Worm (Caenorhabditis elegans): ENCODE results near the gene nas-13.

Gene nas-13

ce11 chrX:15423708-15424423 lies 4.2 kb downstream of the nas-13 start:
- TF ChIP-seq dao-5 (tag; optimal IDR thresholded peaks at IDR 0.05): no peak
- TF ChIP-seq W03F9.2 (tag; optimal IDR thresholded peaks at IDR 0.05): no peak
- TF ChIP-seq him-1 (tag; optimal IDR thresholded peaks at IDR 0.05): no peak

ce11 chrX:15420671-15421070 lies 7.4 kb downstream of the nas-13 start, which contains the start of gene F39D8.3:
Gene F39D8.3 (plus strand): TSS chrX:15420971.
- no peak for TF ChIP-seq him-1 (tag; optimal IDR thresholded peaks at IDR 0.05)
- TF ChIP-seq dao-5 (tag; optimal IDR thresholded peaks at IDR 0.05): no peak
- TF ChIP-seq W03F9.2 (tag; optimal IDR thresholded peaks at IDR 0.05): no peak

ce11 chrX:15415226-15415625 lies 12.8 kb downstream of the nas-13 start, which contains the start of gene pqn-36:
Gene pqn-36 (minus strand): TSS chrX:15415493.
- TF ChIP-seq dao-5 (tag; optimal IDR thresholded peaks at IDR 0.05): no peak
- no peak for TF ChIP-seq him-1 (tag; optimal IDR thresholded peaks at IDR 0.05)
- no peak for TF ChIP-seq W03F9.2 (tag; optimal IDR thresholded peaks at IDR 0.05)

ce11 chrX:15408577-15408976 lies 19.5 kb downstream of the nas-13 start:
- no peak for TF ChIP-seq dao-5 (tag; optimal IDR thresholded peaks at IDR 0.05)
- no peak for TF ChIP-seq him-1 (tag; optimal IDR thresholded peaks at IDR 0.05)
- no peak for TF ChIP-seq W03F9.2 (tag; optimal IDR thresholded peaks at IDR 0.05)

- TF ChIP-seq him-1 (tag; optimal IDR thresholded peaks at IDR 0.05): no peak
- TF ChIP-seq dao-5 (tag; optimal IDR thresholded peaks at IDR 0.05): no peak
- TF ChIP-seq W03F9.2 (tag; optimal IDR thresholded peaks at IDR 0.05): no peak
These were observed 20.4 kb downstream of the nas-13 start, which contains the start of gene psa-3 for ce11 chrX:15407631-15408030. Gene psa-3 (plus strand): TSS chrX:15407931.

- TF ChIP-seq him-1 (tag; optimal IDR thresholded peaks at IDR 0.05) (peak; percentile 46), dao-5 (tag; optimal IDR thresholded peaks at IDR 0.05) (no peak)
These were observed 32.3 kb downstream of the nas-13 start for ce11 chrX:15395723-15396122.

ce11 chrX:15392672-15393071 lies 35.4 kb downstream of the nas-13 start:
- TF ChIP-seq W03F9.2 (tag; optimal IDR thresholded peaks at IDR 0.05) (no peak), him-1 (tag; optimal IDR thresholded peaks at IDR 0.05) (no peak), dao-5 (tag; optimal IDR thresholded peaks at IDR 0.05) (no peak)

- TF ChIP-seq dao-5 (tag; optimal IDR thresholded peaks at IDR 0.05) (no peak), him-1 (tag; optimal IDR thresholded peaks at IDR 0.05) (no peak)
These were observed 38.2 kb downstream of the nas-13 start for ce11 chrX:15389853-15390252.

ce11 chrX:15388259-15388658 lies 39.8 kb downstream of the nas-13 start:
- TF ChIP-seq W03F9.2 (tag; optimal IDR thresholded peaks at IDR 0.05): no peak
- no peak for TF ChIP-seq dao-5 (tag; optimal IDR thresholded peaks at IDR 0.05)
- TF ChIP-seq him-1 (tag; optimal IDR thresholded peaks at IDR 0.05): no peak

- TF ChIP-seq W03F9.2 (tag; optimal IDR thresholded peaks at IDR 0.05): no peak
- TF ChIP-seq him-1 (tag; optimal IDR thresholded peaks at IDR 0.05): peak; percentile 71
These were observed 42.2 kb downstream of the nas-13 start for ce11 chrX:15385807-15386349.

- TF ChIP-seq dao-5 (tag; optimal IDR thresholded peaks at IDR 0.05): no peak
- no peak for TF ChIP-seq him-1 (tag; optimal IDR thresholded peaks at IDR 0.05)
- no peak for TF ChIP-seq W03F9.2 (tag; optimal IDR thresholded peaks at IDR 0.05)
These were observed 42.7 kb downstream of the nas-13 start for ce11 chrX:15385379-15385778.

- TF ChIP-seq him-1 (tag; optimal IDR thresholded peaks at IDR 0.05) (no peak), W03F9.2 (tag; optimal IDR thresholded peaks at IDR 0.05) (no peak), dao-5 (tag; optimal IDR thresholded peaks at IDR 0.05) (no peak)
These were observed 43.9 kb downstream of the nas-13 start for ce11 chrX:15384090-15384624.

ce11 chrX:15382914-15383313 lies 45.1 kb downstream of the nas-13 start:
- TF ChIP-seq W03F9.2 (tag; optimal IDR thresholded peaks at IDR 0.05): no peak
- TF ChIP-seq dao-5 (tag; optimal IDR thresholded peaks at IDR 0.05): no peak
- TF ChIP-seq him-1 (tag; optimal IDR thresholded peaks at IDR 0.05): no peak

ce11 chrX:15382256-15382655 lies 45.8 kb downstream of the nas-13 start:
- no peak for TF ChIP-seq dao-5 (tag; optimal IDR thresholded peaks at IDR 0.05)

ce11 chrX:15381486-15381885 lies 46.6 kb downstream of the nas-13 start:
- TF ChIP-seq him-1 (tag; optimal IDR thresholded peaks at IDR 0.05): no peak
- no peak for TF ChIP-seq dao-5 (tag; optimal IDR thresholded peaks at IDR 0.05)
- TF ChIP-seq W03F9.2 (tag; optimal IDR thresholded peaks at IDR 0.05): no peak
